Worm (Caenorhabditis elegans) whole organism, L2 larva: ENCODE results near the gene F28H7.3.

ENCODE experiments used
- ama-1 ChIP-seq: fragments of 150-350 bp; optimal IDR thresholded peaks from 2 replicates; lab custom pipeline; 2018; ENCODE audit warnings: inconsistent platforms
- ceh-82 ChIP-seq: fragments of 150-350 bp; optimal IDR thresholded peaks from 2 replicates; lab custom pipeline; 2014; ENCODE audit warnings: missing biosample characterization, missing genetic modification characterization
- elt-3 ChIP-seq: sonication (generic microtip); optimal IDR thresholded peaks from 2 replicates; lab custom pipeline; 2017; ENCODE audit warnings: missing biosample characterization, missing genetic modification characterization
- fos-1 ChIP-seq: fragments of 150-350 bp; optimal IDR thresholded peaks from 2 replicates; lab custom pipeline; 2014; ENCODE audit warnings: missing biosample characterization, missing genetic modification characterization
- lin-13 ChIP-seq: fragments of 150-350 bp; optimal IDR thresholded peaks from 2 replicates; lab custom pipeline; 2014; ENCODE audit warnings: missing biosample characterization, missing genetic modification reagents, missing genetic modification characterization
- lsy-2 ChIP-seq, 2 experiments: fragments of 150-350 bp in 1 of 2; sonication (generic microtip) in 1 of 2; optimal IDR thresholded peaks; 2 replicates each; lab custom pipeline; 2014 to 2017; ENCODE audit warnings: missing biosample characterization in 2 of 2, missing genetic modification characterization in 2 of 2
- mab-5 ChIP-seq: fragments of 150-350 bp; optimal IDR thresholded peaks from 2 replicates; lab custom pipeline; 2014; ENCODE audit warnings: missing biosample characterization, missing genetic modification characterization
- mbf-1 ChIP-seq: sonication (generic microtip); optimal IDR thresholded peaks from 2 replicates; lab custom pipeline; 2017; ENCODE audit warnings: missing biosample characterization, missing genetic modification characterization
- nhr-11 ChIP-seq: fragments of 150-350 bp; optimal IDR thresholded peaks from 2 replicates; lab custom pipeline; 2014; ENCODE audit warnings: missing biosample characterization, missing genetic modification characterization
- nhr-237 ChIP-seq: fragments of 150-350 bp; optimal IDR thresholded peaks from 2 replicates; lab custom pipeline; 2014; ENCODE audit warnings: missing biosample characterization, missing genetic modification characterization
- nhr-25 ChIP-seq: fragments of 150-350 bp; sonication (generic microtip); optimal IDR thresholded peaks from 3 replicates; lab custom pipeline; 2014; ENCODE audit warnings: missing biosample characterization, missing genetic modification characterization
- nhr-77 ChIP-seq: fragments of 150-350 bp; optimal IDR thresholded peaks from 2 replicates; lab custom pipeline; 2014; ENCODE audit warnings: missing biosample characterization, missing genetic modification characterization
- ztf-11 ChIP-seq: sonication (generic microtip); optimal IDR thresholded peaks from 2 replicates; lab custom pipeline; 2017; ENCODE audit warnings: missing biosample characterization, missing genetic modification characterization
- ztf-4 ChIP-seq: fragments of 150-350 bp; optimal IDR thresholded peaks from 2 replicates; lab custom pipeline; 2014; ENCODE audit warnings: missing biosample characterization, missing genetic modification characterization

DNA sequence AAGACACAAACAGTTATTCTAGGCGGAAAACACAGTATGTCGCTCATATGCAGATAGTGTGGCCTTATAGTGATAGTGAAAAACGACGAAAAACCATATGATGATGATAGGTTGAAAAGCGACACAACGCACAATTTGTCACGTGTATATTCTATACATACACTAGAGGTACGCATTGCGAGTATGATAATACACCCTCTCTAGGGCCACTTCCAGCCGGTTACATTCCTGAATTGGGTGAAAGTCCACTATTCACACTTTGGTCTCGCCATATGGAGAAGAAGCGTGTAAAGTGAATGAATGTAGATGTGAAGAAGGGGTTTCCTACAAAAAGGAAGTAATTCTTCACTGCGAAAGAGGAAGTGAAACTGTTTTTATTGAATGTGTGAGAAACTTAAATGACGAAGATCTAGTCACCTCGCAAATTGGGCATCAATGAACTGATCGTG lies 21.1 kb downstream of the F28H7.3 start:
- TF ChIP-seq ceh-82 (tag; lab: Kevin White, UChicago), result no peak
- peak; percentile 23 for TF ChIP-seq fos-1 (tag; lab: Kevin White, UChicago)
- no peak for TF ChIP-seq mab-5 (tag; lab: Kevin White, UChicago)
- TF ChIP-seq nhr-77, result no peak
- peak in 1 of 2 experiments; percentile 17 for TF ChIP-seq lsy-2 (tag; optimal IDR thresholded peaks at IDR 0.05; lab: Kevin White, UChicago)
- TF ChIP-seq ama-1 (lab: Kevin White, UChicago), result no peak
- TF ChIP-seq mbf-1, result no peak
- TF ChIP-seq ztf-4, result no peak
- TF ChIP-seq elt-3 (tag; lab: Kevin White, UChicago), result no peak
- no peak for TF ChIP-seq nhr-11
- no peak for TF ChIP-seq nhr-237 (tag; lab: Kevin White, UChicago)
- no peak for TF ChIP-seq lin-13 (GFP tag; lab: Kevin White, UChicago)
- peak; percentile 75 for TF ChIP-seq nhr-25
- no peak for TF ChIP-seq ztf-11 (tag; lab: Kevin White, UChicago)
